Worm (Caenorhabditis elegans) whole organism, L3 larva: Measurements from ENCODE around the gene Y38H6C.15.
"Not testable (repeated sequence)": the region's sequence is repeated elsewhere in the genome, so short reads cannot be mapped to it uniquely, and the experiment has no call there.

Experiments used
- ama-1 ChIP-seq: fragments of 150-350 bp; optimal IDR thresholded peaks from 2 replicates; lab custom pipeline; 2018
- ceh-82 ChIP-seq: fragments of 150-350 bp; optimal IDR thresholded peaks from 2 replicates; lab custom pipeline; 2014; ENCODE audit warnings: missing biosample characterization, missing genetic modification characterization
- daf-12 ChIP-seq: fragments of 150-350 bp; optimal IDR thresholded peaks from 2 replicates; lab custom pipeline; 2014; ENCODE audit warnings: missing biosample characterization, missing genetic modification reagents, missing genetic modification characterization
- elt-1 ChIP-seq: fragments of 150-350 bp; optimal IDR thresholded peaks from 2 replicates; lab custom pipeline; 2014; ENCODE audit warnings: missing biosample characterization, missing genetic modification characterization
- lin-15B ChIP-seq: fragments of 150-350 bp; optimal IDR thresholded peaks from 2 replicates; lab custom pipeline; 2014; ENCODE audit warnings: missing biosample characterization, missing genetic modification characterization
- pqm-1 ChIP-seq: fragments of 150-350 bp; optimal IDR thresholded peaks from 2 replicates; lab custom pipeline; 2017; ENCODE audit warnings: missing biosample characterization, missing genetic modification characterization, inconsistent platforms
- skn-1 ChIP-seq: fragments of 150-350 bp; optimal IDR thresholded peaks from 2 replicates; lab custom pipeline; 2014; ENCODE audit warnings: missing biosample characterization, missing genetic modification characterization
- snpc-4 ChIP-seq: fragments of 150-350 bp; optimal IDR thresholded peaks from 2 replicates; lab custom pipeline; 2014; ENCODE audit warnings: missing biosample characterization, missing genetic modification characterization
- ztf-11 ChIP-seq: fragments of 150-350 bp; optimal IDR thresholded peaks from 2 replicates; lab custom pipeline; 2014; ENCODE audit warnings: missing biosample characterization, missing genetic modification characterization

DNA sequence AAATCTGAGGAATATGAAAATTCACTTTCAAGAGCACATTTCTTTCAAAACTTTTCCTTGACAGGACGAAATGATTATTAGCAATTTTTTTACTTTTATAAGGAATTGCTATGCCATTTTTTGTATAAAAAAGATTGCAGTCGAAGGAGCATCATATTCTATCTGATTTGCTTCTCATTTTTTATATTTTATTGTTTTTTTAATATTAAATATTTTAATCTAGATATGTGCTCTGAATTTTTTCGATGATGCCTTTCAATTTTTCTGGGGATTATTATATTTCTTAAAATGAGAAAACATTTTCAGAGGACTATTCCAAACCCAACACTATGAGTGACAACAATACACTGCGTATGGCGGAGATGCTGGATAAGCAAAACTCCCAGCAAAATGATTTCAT is 27.9 kb upstream of the Y38H6C.15 start, which contains the start of gene F26F2.13:
- TF ChIP-seq ceh-82; snpc-4 (tag; lab: Kevin White, UChicago); pqm-1 (tag; lab: Kevin White, UChicago); daf-12 (tag; lab: Kevin White, UChicago); skn-1 (tag; lab: Kevin White, UChicago); ama-1 (lab: Kevin White, UChicago); elt-1 (tag; lab: Kevin White, UChicago); ztf-11 (tag; lab: Kevin White, UChicago); lin-15B (tag; lab: Kevin White, UChicago): not testable (repeated sequence)
